Fruit fly (Drosophila melanogaster) Kc167 (cell line): ENCODE measurements around the gene CG14015.

Experiments used
- insv ChIP-seq: fragments of >200 bp; optimal IDR thresholded peaks from 3 replicates; lab custom pipeline; 2018; ENCODE audit warnings: missing external identifiers
- psq ChIP-seq: fragments of >200 bp; optimal IDR thresholded peaks from 2 replicates; lab custom pipeline; 2017; ENCODE audit warnings: missing external identifiers

- TF ChIP-seq insv (lab: Kevin White, UChicago) (no peak), psq (lab: Kevin White, UChicago) (no peak)
These were observed 44.1 kb downstream of the CG14015 start for dm6 chr2L:5494808-5495356.
